Worm (Caenorhabditis elegans) whole organism, late embryonic: Measurements from ENCODE around the gene Y36E3A.2.

Experiments used
- ama-1 ChIP-seq: fragments of 150-350 bp; optimal IDR thresholded peaks from 2 replicates; lab custom pipeline; 2014
- elt-4 ChIP-seq: sonication (generic microtip); optimal IDR thresholded peaks from 2 replicates; lab custom pipeline; 2016; ENCODE audit warnings: missing genetic modification characterization, missing compliant biosample characterization
- fkh-10 ChIP-seq: fragments of 150-350 bp; optimal IDR thresholded peaks from 2 replicates; lab custom pipeline; 2014; ENCODE audit warnings: missing biosample characterization, missing genetic modification reagents, missing genetic modification characterization
- nfya-1 ChIP-seq: sonication (generic microtip); optimal IDR thresholded peaks from 2 replicates; lab custom pipeline; 2017; ENCODE audit warnings: missing genetic modification characterization, mild to moderate bottlenecking, missing compliant biosample characterization, antibody characterized with exemption, moderate library complexity
- nhr-232 ChIP-seq: sonication (generic microtip); optimal IDR thresholded peaks from 2 replicates; lab custom pipeline; 2016; ENCODE audit warnings: missing genetic modification characterization, missing compliant biosample characterization
- pag-3 ChIP-seq: sonication (generic microtip); optimal IDR thresholded peaks from 2 replicates; lab custom pipeline; 2016; ENCODE audit warnings: missing compliant biosample characterization, missing genetic modification characterization, borderline replicate concordance
- pqm-1 ChIP-seq: sonication (generic microtip); optimal IDR thresholded peaks from 2 replicates; lab custom pipeline; 2016; ENCODE audit warnings: missing genetic modification characterization, missing compliant biosample characterization
- sox-4 ChIP-seq: sonication (generic microtip); optimal IDR thresholded peaks from 2 replicates; lab custom pipeline; 2017; ENCODE audit warnings: mild to moderate bottlenecking, missing genetic modification characterization, inconsistent platforms, missing compliant biosample characterization
- tbx-2 ChIP-seq: sonication (generic microtip); optimal IDR thresholded peaks from 2 replicates; lab custom pipeline; 2016; ENCODE audit warnings: missing genetic modification characterization, missing compliant biosample characterization

ce11 chrV:15377903-15378302, 47.9 kb upstream of the Y36E3A.2 start, which contains the start of gene srh-122:
- TF ChIP-seq nfya-1 (tag; lab: Kevin White, UChicago) = no peak
- no peak for TF ChIP-seq tbx-2 (tag; lab: Kevin White, UChicago)
- TF ChIP-seq ama-1 (lab: Kevin White, UChicago) = no peak
- no peak for TF ChIP-seq nhr-232 (tag; lab: Kevin White, UChicago)
- TF ChIP-seq sox-4 (tag; lab: Kevin White, UChicago) = no peak
- no peak for TF ChIP-seq pqm-1 (tag; lab: Kevin White, UChicago)
- TF ChIP-seq elt-4 (tag; lab: Kevin White, UChicago) = no peak
- TF ChIP-seq fkh-10 (GFP tag; lab: Kevin White, UChicago) = no peak
- TF ChIP-seq pag-3 (tag; lab: Kevin White, UChicago) = no peak
